Worm (Caenorhabditis elegans): ENCODE data around the gene C28G1.6.

- TF ChIP-seq zag-1 (tag; optimal IDR thresholded peaks at IDR 0.05) (no peak), mab-9 (GFP tag; IDR thresholded peaks at IDR 0.05) (no peak), nhr-84 (tag; optimal IDR thresholded peaks at IDR 0.05) (no peak)
Measured at ce11 chrX:8799925-8800324, 31.1 kb downstream of the C28G1.6 start.
